Worm (Caenorhabditis elegans): ENCODE data around the gene tyr-1.

Gene tyr-1

DNA sequence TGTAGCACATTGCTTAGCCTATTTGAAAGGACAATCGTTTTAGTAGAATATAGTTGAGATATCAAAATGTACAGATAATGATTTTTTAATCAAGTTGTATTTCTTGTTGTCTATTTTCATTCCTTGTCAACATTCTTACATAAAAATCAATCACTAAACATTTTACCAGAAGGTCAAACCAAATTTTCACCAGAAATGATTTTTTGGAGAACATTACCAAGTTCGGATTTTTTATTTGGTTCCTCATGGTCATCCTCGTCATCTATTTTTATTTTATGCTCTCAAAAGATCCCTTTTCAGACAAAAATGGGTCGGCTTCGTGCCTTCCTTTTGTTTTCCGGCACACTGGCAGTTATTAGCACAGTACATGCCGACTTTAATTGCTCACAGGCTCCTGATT lies at the start of gene tyr-1:
Gene tyr-1, plus strand, starts transcription at position 301 of the 400 bp plus-strand sequence.
- TF ChIP-seq unc-62 (GFP tag; optimal IDR thresholded peaks at IDR 0.05): no peak

DNA sequence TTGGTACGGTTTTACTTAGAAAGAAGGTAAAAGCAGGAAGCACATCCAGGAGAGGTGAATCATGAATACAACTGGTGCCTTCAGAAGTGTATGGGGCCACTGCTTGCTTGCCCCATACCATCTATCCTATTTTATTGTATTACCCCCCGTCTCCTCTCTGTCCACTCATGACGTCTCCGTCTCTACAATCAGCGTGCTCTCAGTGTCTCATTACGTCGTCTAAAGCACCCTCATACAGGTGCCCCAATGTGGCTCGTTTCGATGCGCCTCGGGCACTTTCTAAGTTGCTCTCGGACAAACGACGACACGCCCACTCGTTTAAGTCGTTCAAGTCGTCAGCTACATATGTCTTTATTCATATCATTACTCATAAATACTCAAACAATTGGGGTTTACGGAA lies 49.5 kb upstream of the tyr-1 start:
- no peak for TF ChIP-seq unc-62 (GFP tag; optimal IDR thresholded peaks at IDR 0.05)

DNA sequence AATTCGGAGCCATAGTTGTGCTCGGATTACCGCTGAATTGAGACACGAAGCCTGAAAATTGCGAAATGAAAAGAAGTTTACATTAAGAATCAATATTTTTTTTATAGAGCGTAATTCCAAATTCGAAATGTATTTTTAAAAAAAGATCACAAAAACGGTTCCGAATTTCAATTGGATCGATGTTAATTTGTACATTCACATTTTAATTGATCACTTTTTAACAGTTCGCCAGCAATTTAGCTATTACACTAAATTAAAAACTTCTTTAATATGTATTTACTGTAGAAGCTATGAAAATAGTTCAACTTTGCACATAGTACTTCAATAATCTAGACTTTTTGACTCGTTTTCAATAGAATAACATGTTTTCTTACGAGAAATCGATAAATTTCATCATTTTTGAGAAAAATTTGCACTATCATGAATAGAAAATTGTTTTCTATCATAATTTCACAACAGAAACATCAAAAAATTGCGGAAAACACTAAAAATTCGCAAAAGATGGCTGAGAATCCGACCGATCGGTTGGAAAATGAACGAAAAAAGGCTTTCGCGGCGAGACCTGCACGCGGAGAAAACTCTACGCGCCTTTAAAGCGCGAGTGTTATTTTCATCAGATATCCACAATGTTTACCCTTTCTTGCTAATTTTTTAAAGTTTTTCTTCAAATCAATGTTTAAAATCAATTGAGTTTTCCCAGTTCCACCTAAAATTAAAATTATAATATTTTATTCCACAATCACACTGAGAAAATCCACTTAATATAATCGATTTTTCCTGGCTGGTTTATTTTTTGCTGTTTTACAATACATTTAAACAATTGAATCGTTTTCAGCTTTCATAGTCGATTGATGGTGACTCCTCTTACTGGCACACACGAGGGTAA lies 44.8 kb upstream of the tyr-1 start, which contains the start of the genes egl-45 and kcmf-1:
Gene egl-45, minus strand, starts transcription at position 51 of the 886 bp plus-strand sequence.
Gene kcmf-1, plus strand, starts transcription at position 836 of the 886 bp plus-strand sequence.
- TF ChIP-seq unc-62 (GFP tag; optimal IDR thresholded peaks at IDR 0.05): no peak

DNA sequence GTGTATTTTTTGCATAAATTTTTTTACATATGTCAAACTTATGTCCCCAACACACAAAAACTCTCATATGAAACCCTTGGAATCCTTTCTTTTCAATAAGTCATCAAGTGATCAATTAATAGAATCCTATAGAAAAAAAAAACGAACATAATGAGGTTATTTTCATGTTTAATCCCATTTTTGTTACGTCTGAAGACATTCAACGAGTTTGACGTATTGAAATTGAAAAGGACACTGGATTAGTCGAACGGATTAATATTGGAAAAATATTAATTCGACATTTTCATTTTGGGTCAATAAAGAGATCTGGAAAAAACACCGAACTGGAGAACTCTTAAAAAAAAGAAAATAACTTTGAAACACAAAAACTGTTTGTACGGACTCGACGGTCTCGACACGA lies 41.1 kb upstream of the tyr-1 start:
- TF ChIP-seq unc-62 (GFP tag; optimal IDR thresholded peaks at IDR 0.05): no peak

DNA sequence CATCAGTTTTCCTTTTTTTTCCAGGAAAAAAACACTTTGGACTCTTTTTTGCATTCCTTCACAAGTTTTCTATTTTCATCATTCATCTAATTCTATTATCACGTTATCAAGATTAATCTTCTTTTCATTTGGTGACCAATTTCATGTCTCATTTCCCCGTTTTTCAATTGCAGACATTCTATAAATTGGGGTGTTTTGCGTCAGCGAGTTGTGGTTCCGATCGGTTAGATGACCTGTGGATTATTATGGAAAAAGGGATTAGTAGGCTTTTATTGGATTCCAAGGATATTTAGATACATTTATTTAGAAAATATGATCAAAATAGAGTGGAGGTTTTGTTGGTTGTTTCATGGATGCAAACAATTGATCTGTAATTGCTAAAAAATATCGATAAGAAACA lies 38.7 kb upstream of the tyr-1 start:
- TF ChIP-seq unc-62 (GFP tag; optimal IDR thresholded peaks at IDR 0.05): no peak

DNA sequence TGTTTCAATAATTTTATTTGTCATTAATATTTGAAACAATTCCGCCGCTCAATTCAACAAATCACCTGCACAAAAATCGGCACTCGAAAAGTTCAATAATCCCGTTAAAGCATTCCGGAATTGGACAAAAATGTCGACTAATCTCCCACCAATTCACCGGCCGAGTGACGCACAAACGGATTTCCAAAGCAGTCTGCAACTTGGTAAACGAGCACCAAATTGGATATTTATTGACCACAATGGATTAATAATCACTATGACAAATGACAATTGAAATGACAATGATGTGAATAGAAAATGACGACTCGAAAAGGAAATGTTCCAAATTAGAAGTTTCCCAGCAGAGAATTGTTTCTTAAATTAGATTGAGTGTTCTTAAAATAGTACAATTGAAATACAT lies 37.9 kb upstream of the tyr-1 start:
- no peak for TF ChIP-seq unc-62 (GFP tag; optimal IDR thresholded peaks at IDR 0.05)

DNA sequence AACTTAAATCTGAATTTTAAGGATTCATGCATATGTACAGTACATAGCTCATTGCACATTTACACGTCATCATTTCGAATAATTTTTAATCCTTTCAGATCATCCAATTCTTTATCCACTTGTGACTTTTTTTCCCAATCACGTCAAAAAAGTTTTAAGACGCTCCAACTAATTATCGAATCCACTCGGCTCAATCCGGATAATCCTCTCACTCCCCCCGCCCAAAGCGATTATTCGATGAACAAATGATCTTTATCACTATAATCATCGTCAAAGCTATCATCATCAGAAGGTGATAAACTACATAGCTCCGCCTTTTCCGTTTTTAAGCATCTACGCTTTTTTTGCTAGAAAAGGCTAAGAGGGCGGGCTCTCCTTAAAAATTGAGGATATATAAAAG lies 36.0 kb upstream of the tyr-1 start:
- TF ChIP-seq unc-62 (GFP tag; optimal IDR thresholded peaks at IDR 0.05): no peak

DNA sequence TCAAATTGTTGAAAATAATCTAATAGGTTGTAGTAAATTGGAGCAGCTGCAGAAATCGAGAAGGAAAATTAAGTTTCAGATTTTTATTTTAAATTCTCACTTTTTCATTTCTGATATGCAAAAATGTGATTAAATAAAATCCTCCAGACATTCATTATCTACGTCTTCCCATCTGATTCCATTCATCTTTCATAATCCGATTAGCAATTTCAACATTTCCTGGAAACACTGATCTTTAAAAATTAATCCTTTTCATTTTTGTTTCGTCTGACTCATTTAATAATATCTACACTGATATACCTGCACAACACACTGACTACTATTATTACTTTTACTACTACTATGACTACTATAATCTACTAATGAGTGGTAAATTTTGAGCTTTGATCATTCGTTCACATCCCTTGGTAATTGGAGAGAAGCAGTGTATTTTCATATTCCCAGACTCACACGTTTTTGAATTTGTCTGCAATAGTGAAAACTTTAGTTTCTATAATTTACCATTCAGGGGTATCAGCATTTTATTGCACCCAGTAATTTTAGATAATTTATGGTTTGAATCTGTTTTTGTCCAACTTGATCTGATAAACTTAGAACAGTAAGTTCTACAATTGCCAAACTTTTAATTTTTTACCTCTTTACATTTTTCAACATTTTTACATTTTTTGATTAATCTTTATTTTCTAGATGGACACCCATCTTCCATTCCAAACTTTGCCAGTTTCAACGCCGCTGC lies 34.5 kb upstream of the tyr-1 start, which contains the start of gene ceh-23:
Gene ceh-23, plus strand, starts transcription at position 686 of the 736 bp plus-strand sequence.
- TF ChIP-seq unc-62 (GFP tag; optimal IDR thresholded peaks at IDR 0.05): no peak

DNA sequence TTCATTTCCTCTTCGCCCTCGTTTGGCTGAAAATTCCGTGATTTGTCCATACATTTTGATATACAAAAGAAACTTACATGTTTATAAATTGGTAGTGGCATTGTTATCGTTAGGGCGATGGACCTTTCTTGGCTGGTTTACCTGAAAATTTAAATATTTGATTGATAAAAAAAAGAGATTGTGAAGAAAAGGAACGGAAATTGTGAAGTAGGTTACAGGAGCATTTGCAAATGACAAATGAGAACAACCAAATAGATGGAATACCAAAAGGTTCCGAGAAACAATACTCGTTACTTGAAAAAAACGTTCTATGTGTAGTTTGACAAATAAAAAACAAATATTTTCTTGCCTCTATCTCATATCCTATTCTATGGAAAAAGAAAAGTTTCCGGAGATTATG lies 30.0 kb upstream of the tyr-1 start, which contains the start of gene ZK652.8:
Gene ZK652.8, minus strand, starts transcription at position 101 of the 400 bp plus-strand sequence.
- TF ChIP-seq unc-62 (GFP tag; optimal IDR thresholded peaks at IDR 0.05): no peak

DNA sequence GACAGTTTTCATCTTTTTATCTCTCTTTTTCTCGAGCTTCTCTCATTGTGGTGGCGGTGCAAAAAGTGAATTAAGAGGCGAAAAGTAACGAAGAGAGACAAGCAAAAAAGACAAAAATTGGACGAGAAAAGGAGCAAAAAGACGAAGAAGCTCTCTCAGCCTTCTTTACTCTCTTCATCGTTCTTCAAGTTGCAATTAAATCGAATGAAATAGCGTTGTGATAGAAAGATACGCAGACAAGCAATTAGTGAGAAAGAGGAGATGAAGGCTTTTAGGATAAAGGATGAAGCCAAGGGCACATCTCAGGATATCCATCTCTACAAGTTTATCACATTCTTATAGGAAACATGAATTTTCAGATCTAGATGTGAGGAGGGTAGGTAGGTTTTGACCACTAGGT lies 25.4 kb upstream of the tyr-1 start:
- no peak for TF ChIP-seq unc-62 (GFP tag; optimal IDR thresholded peaks at IDR 0.05)

DNA sequence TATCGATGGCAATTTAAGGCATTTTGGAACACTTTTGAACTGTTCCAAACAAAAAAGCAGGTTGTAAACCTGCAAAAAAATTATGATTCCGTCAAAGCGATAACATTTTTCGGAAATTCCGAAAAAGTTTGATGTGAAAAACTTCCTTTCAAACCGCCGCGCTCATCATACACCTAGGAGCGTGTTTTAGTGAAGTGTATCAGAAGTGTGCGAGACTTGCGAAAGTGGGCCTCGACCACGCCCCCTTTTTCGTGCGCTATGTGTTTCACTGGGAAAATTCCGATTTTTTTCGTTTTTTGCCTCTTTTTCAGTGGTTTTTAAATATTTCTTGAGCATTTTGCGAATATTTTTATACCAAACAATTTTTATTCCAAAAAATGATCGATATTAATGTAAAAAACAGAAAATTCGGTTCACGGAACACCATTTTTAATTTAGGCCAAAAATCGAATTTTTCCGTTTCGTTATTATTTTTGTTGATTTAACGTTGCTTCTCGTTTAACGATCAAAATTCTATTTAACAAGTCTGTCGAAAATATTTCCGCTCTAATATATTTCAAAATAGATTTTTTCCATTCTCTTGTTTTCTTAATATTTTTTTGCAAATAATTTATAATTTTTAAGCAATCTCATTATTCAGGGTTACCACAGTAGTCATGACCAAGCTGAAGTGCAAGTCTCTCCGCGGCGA lies 18.9 kb upstream of the tyr-1 start, which contains the start of gene rpl-35:
Gene rpl-35, plus strand, starts transcription at position 641 of the 691 bp plus-strand sequence.
- peak; percentile 38 for TF ChIP-seq unc-62 (GFP tag; optimal IDR thresholded peaks at IDR 0.05)

DNA sequence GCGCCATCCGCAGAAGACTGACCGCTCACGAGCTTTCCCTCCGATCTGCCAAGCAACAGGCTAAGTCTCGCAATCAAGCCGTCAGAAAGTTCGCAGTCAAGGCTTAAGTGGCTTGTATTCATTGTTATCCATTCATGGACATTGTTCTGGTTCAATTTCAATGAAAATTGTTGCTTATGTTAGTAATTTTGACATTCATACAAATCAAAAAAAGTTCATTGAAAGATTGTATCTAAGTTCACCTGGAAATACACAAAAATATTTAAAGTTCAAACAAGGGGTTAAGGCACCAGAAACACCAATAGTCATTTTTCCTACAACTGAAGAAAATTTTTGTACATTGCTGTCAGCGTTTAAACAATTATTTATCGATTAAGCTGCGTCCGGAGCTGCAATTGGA lies 18.1 kb upstream of the tyr-1 start:
- TF ChIP-seq unc-62 (GFP tag; optimal IDR thresholded peaks at IDR 0.05): no peak

DNA sequence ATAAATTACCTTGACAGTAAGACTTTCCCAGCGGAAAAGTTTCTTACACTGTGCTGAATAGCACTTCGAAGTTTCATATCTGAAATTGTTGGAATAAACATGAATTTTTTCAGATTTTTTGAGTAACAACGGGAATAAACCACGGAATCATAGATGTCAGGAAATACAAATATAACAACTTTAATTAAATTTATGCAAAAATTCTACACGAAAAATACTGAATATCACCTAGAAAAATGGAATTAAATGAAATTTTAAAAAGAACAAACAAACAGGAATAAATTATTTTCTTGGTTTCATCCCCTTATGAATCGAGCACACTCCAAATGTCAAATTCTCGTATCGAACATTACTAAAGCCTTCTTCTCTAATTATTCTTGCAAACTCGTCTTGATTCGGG lies 16.4 kb upstream of the tyr-1 start, which contains the start of gene tag-307:
Gene tag-307, minus strand, starts transcription at position 101 of the 400 bp plus-strand sequence.
- TF ChIP-seq unc-62 (GFP tag; optimal IDR thresholded peaks at IDR 0.05): no peak

DNA sequence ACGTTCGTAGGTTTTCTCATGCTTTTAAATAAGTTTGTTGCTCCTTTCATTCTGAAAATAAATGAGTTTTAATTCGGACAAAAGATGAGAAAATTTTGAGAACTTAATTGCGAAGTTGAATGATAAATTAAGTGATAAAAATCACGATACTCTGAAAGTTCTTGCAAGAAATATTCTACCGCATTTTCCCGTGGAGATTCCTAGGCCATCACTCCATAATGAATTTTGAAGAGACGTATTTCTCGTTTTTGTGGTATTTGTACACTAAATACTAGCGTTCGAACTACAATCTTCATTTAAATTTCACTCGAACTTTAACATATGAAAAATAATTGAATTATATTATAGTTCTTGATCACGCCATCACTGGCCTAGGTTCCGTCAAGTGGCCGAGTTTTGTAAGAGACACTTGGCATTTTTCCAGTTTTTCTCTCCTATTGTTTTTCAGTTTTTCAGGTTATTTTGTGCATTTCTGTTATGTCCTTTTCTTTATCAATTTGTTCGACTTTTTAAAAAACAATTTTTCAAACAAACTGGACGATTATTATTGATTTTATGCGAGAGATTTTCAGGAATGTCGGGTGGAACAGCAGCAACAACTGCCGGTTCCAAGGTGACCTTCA lies 15.1 kb upstream of the tyr-1 start, which contains the start of the genes coq-5 and ufm-1:
Gene coq-5, minus strand, starts transcription at position 51 of the 623 bp plus-strand sequence.
Gene ufm-1, plus strand, starts transcription at position 573 of the 623 bp plus-strand sequence.
- no peak for TF ChIP-seq unc-62 (GFP tag; optimal IDR thresholded peaks at IDR 0.05)

DNA sequence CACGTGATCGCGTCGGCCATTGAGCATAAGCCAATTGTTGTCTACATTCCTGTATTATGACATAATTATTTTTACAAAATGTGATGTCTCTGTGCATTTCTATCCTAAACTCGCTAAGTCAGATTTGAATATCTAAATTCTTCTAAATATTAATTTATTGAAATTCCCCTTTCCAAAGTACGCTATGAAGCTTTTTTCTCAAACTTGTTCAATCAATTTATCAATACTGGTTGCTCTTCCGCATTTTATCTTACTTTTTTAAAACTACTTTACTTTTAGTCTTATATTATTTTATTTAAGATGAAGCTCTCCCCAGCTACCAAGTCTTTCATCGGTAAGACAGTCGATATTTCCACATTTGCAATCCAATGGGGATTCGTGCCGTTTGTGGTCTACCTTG lies 14.3 kb upstream of the tyr-1 start, which contains the start of gene tomm-7:
Gene tomm-7, plus strand, starts transcription at position 301 of the 400 bp plus-strand sequence.
- no peak for TF ChIP-seq unc-62 (GFP tag; optimal IDR thresholded peaks at IDR 0.05)

Data from whole organism, dauer.